Fruit fly (Drosophila melanogaster) whole organism, embryonic: Measurements from ENCODE around the gene Chro.
A peak's percentile ranks its signal among the peaks of the same experiment; 100 is the strongest.

Experiments
- Blimp-1 ChIP-seq: fragments of 200-800 bp; sonication (Bioruptor generic); optimal IDR thresholded peaks from 3 replicates; lab custom pipeline; 2018; ENCODE audit warnings: missing biosample characterization, missing genetic modification characterization, mild to moderate bottlenecking, moderate library complexity, missing genetic modification reagents
- Bteb2 ChIP-seq: fragments of 200-800 bp; sonication (Bioruptor generic); optimal IDR thresholded peaks from 2 replicates; lab custom pipeline; 2016; ENCODE audit warnings: missing biosample characterization, missing genetic modification characterization
- CG10267 ChIP-seq: fragments of 200-800 bp; sonication (Bioruptor generic); optimal IDR thresholded peaks from 2 replicates; lab custom pipeline; 2018; ENCODE audit warnings: missing biosample characterization, mild to moderate bottlenecking, missing genetic modification characterization, moderate library complexity
- CG12391 ChIP-seq: fragments of 200-800 bp; sonication (Bioruptor generic); optimal IDR thresholded peaks from 3 replicates; lab custom pipeline; 2018; ENCODE audit warnings: missing biosample characterization, mild to moderate bottlenecking, missing genetic modification characterization, moderate library complexity
- CG12769 ChIP-seq: fragments of 200-800 bp; sonication (Bioruptor generic); optimal IDR thresholded peaks from 2 replicates; lab custom pipeline; 2019; ENCODE audit warnings: missing biosample characterization, mild to moderate bottlenecking, missing genetic modification characterization, moderate library complexity
- CG13424 ChIP-seq: fragments of 200-800 bp; sonication (Bioruptor generic); optimal IDR thresholded peaks from 2 replicates; lab custom pipeline; 2019; ENCODE audit warnings: missing biosample characterization, mild to moderate bottlenecking, missing genetic modification characterization, moderate library complexity
- CG13894 ChIP-seq: fragments of 200-800 bp; sonication (Bioruptor generic); optimal IDR thresholded peaks from 3 replicates; lab custom pipeline; 2018; ENCODE audit warnings: missing biosample characterization, mild to moderate bottlenecking, missing genetic modification characterization, moderate library complexity
- CG14441 ChIP-seq: fragments of 200-800 bp; sonication (Bioruptor generic); IDR thresholded peaks from 2 replicates; pipeline ENCODE4 v1.3.6; 2022; ENCODE audit warnings: missing biosample characterization, missing genetic modification characterization
- CG15479 ChIP-seq: fragments of 200-800 bp; sonication (Bioruptor generic); optimal IDR thresholded peaks from 3 replicates; lab custom pipeline; 2019; ENCODE audit warnings: missing biosample characterization, mild to moderate bottlenecking, missing genetic modification characterization, moderate library complexity
- CG15696 ChIP-seq: fragments of 200-800 bp; sonication (Bioruptor generic); optimal IDR thresholded peaks from 2 replicates; lab custom pipeline; 2019; ENCODE audit warnings: missing biosample characterization, mild to moderate bottlenecking, missing genetic modification characterization, moderate library complexity
- CG16779 ChIP-seq: fragments of 200-800 bp; sonication (Bioruptor generic); IDR thresholded peaks from 2 replicates; pipeline ENCODE4 v1.3.6; 2022; ENCODE audit warnings: missing biosample characterization, missing genetic modification characterization
- CG17359 ChIP-seq: fragments of 200-800 bp; sonication (Bioruptor generic); optimal IDR thresholded peaks from 3 replicates; lab custom pipeline; 2018; ENCODE audit warnings: missing biosample characterization, mild to moderate bottlenecking, missing genetic modification characterization, moderate library complexity
- CG17361 ChIP-seq: fragments of 200-800 bp; sonication (Bioruptor generic); IDR thresholded peaks from 3 replicates; pipeline ENCODE4 v1.3.6; 2022; ENCODE audit warnings: missing biosample characterization, missing genetic modification characterization
- CG31441 ChIP-seq: fragments of 200-800 bp; sonication (Bioruptor generic); IDR thresholded peaks from 2 replicates; pipeline ENCODE4 v1.3.6; 2022; ENCODE audit warnings: missing biosample characterization, missing genetic modification characterization
- CG32767 ChIP-seq: fragments of 200-800 bp; sonication (Bioruptor generic); IDR thresholded peaks from 2 replicates; pipeline ENCODE4 v1.3.6; 2022; ENCODE audit warnings: missing biosample characterization, missing genetic modification characterization
- CG7786 ChIP-seq: fragments of 200-800 bp; sonication (Bioruptor generic); optimal IDR thresholded peaks from 2 replicates; lab custom pipeline; 2016; ENCODE audit warnings: missing biosample characterization, missing genetic modification characterization
- CG7839 ChIP-seq: fragments of 200-800 bp; sonication (Bioruptor generic); optimal IDR thresholded peaks from 3 replicates; lab custom pipeline; 2018; ENCODE audit warnings: missing biosample characterization, mild to moderate bottlenecking, missing genetic modification characterization, moderate library complexity
- CG9609 ChIP-seq: fragments of 200-800 bp; sonication (Bioruptor generic); optimal IDR thresholded peaks from 3 replicates; lab custom pipeline; 2016; ENCODE audit warnings: missing biosample characterization, missing genetic modification characterization
- D19A ChIP-seq: fragments of 200-800 bp; optimal IDR thresholded peaks from 3 replicates; lab custom pipeline; 2019; ENCODE audit warnings: missing biosample characterization, mild to moderate bottlenecking, missing genetic modification characterization, moderate library complexity
- Max ChIP-seq: fragments of 200-800 bp; sonication (Bioruptor generic); optimal IDR thresholded peaks from 2 replicates; lab custom pipeline; 2016; ENCODE audit warnings: missing biosample characterization, mild to moderate bottlenecking, missing genetic modification characterization
- Med ChIP-seq: fragments of 200-800 bp; sonication (Bioruptor generic); peaks from one replicate; lab custom pipeline; 2016; ENCODE audit warnings: missing biosample characterization, missing genetic modification characterization, mild to moderate bottlenecking, inconsistent platforms, moderate library complexity
- Nf-YB ChIP-seq: fragments of 200-800 bp; sonication (Bioruptor generic); optimal IDR thresholded peaks from 3 replicates; lab custom pipeline; 2019; ENCODE audit warnings: missing biosample characterization, mild to moderate bottlenecking, missing genetic modification characterization, moderate library complexity
- NfI ChIP-seq: fragments of 200-800 bp; sonication (Bioruptor generic); optimal IDR thresholded peaks from 3 replicates; lab custom pipeline; 2018; ENCODE audit warnings: missing biosample characterization, mild to moderate bottlenecking, missing genetic modification characterization, moderate library complexity
- Ssrp ChIP-seq: fragments of 200-800 bp; sonication (Bioruptor generic); optimal IDR thresholded peaks from 2 replicates; lab custom pipeline; 2018; ENCODE audit warnings: missing biosample characterization, mild to moderate bottlenecking, missing genetic modification characterization, moderate library complexity
- Trl ChIP-seq, 3 experiments: fragments of >200 bp in 2 of 3; fragments of 200-800 bp in 1 of 3; sonication (Bioruptor generic) in 1 of 3; optimal IDR thresholded peaks; 2 replicates in 1 of 3; 3 replicates in 2 of 3; lab custom pipeline; 2016 to 2017; ENCODE audit warnings: missing biosample characterization in 1 of 3, missing genetic modification characterization in 1 of 3
- ara ChIP-seq: fragments of 200-800 bp; sonication (Bioruptor generic); IDR thresholded peaks from 2 replicates; pipeline ENCODE4 v1.3.6; 2022; ENCODE audit warnings: missing biosample characterization, missing genetic modification characterization
- chinmo ChIP-seq: fragments of 200-800 bp; sonication (Bioruptor generic); IDR thresholded peaks from 4 replicates; pipeline ENCODE4 v1.3.6; 2022; ENCODE audit warnings: missing biosample characterization, missing genetic modification characterization; ENCODE audit not compliant: partially characterized antibody
- crol ChIP-seq: fragments of 200-800 bp; sonication (Bioruptor generic); IDR thresholded peaks from 2 replicates; pipeline ENCODE4 v1.3.6; 2022; ENCODE audit warnings: missing biosample characterization, missing genetic modification characterization
- dmrt99B ChIP-seq: fragments of 200-800 bp; sonication (Bioruptor generic); optimal IDR thresholded peaks from 2 replicates; lab custom pipeline; 2018; ENCODE audit warnings: missing biosample characterization, mild to moderate bottlenecking, missing genetic modification characterization, moderate library complexity
- gfzf ChIP-seq: fragments of 200-800 bp; sonication (Bioruptor generic); optimal IDR thresholded peaks from 2 replicates; lab custom pipeline; 2016; ENCODE audit warnings: missing biosample characterization, mild to moderate bottlenecking, missing genetic modification characterization, moderate library complexity
- h ChIP-seq: fragments of >200 bp; optimal IDR thresholded peaks from 2 replicates; lab custom pipeline; 2017
- hb ChIP-seq: fragments of 200-800 bp; sonication (Bioruptor generic); IDR thresholded peaks from 3 replicates; pipeline ENCODE4 v1.3.6; 2022; ENCODE audit warnings: missing biosample characterization, missing genetic modification characterization; ENCODE audit not compliant: partially characterized antibody
- lov ChIP-seq, 2 experiments: fragments of 200-800 bp in 1 of 2; fragments of >200 bp in 1 of 2; sonication (Bioruptor generic) in 1 of 2; IDR thresholded peaks in 1 of 2; optimal IDR thresholded peaks in 1 of 2; 2 replicates in 1 of 2; 3 replicates in 1 of 2; pipeline versions ENCODE4 v1.3.6 to Lab custom; 2017 to 2022; ENCODE audit warnings: missing biosample characterization in 1 of 2, missing genetic modification characterization in 1 of 2
- mld ChIP-seq: fragments of 200-800 bp; sonication (Bioruptor generic); IDR thresholded peaks from 3 replicates; pipeline ENCODE4 v1.3.6; 2022; ENCODE audit warnings: missing biosample characterization, missing genetic modification characterization; ENCODE audit not compliant: partially characterized antibody
- nmo ChIP-seq: fragments of 200-800 bp; sonication (Bioruptor generic); optimal IDR thresholded peaks from 2 replicates; lab custom pipeline; 2018; ENCODE audit warnings: missing biosample characterization, mild to moderate bottlenecking, missing genetic modification characterization, moderate library complexity
- phol ChIP-seq: fragments of 200-800 bp; sonication (Bioruptor generic); optimal IDR thresholded peaks from 3 replicates; lab custom pipeline; 2018; ENCODE audit warnings: missing biosample characterization, mild to moderate bottlenecking, missing genetic modification characterization, moderate library complexity
- tup ChIP-seq: fragments of 200-800 bp; sonication (Bioruptor generic); optimal IDR thresholded peaks from 2 replicates; lab custom pipeline; 2016; ENCODE audit warnings: missing biosample characterization, mild to moderate bottlenecking, missing genetic modification characterization, moderate library complexity
- vnd ChIP-seq: fragments of 200-800 bp; sonication (Bioruptor generic); IDR thresholded peaks from 3 replicates; pipeline ENCODE4 v1.3.6; 2022; ENCODE audit warnings: missing biosample characterization, missing genetic modification characterization; ENCODE audit not compliant: partially characterized antibody
- wdn ChIP-seq: fragments of 200-800 bp; sonication (Bioruptor generic); IDR thresholded peaks from 2 replicates; pipeline ENCODE4 v1.3.6; 2022; ENCODE audit warnings: missing biosample characterization, missing genetic modification characterization
- yki ChIP-seq: fragments of >200 bp; optimal IDR thresholded peaks from 3 replicates; lab custom pipeline; 2018
- zfh1 ChIP-seq: fragments of 200-800 bp; sonication (Bioruptor generic); IDR thresholded peaks from 3 replicates; pipeline ENCODE4 v1.3.6; 2022; ENCODE audit warnings: missing biosample characterization, missing genetic modification characterization

Chro gene

dm6 chr3L:22883649-22884048, 4.9 kb upstream of the Chro start (continued):
- TF ChIP-seq CG10267: peak; percentile 12
- peak; percentile 9 for TF ChIP-seq CG13424 (tag; lab: Kevin White, UChicago)
- 0 out of 3 replicates have a peak, but pooled peaks have one; percentile 22 for TF ChIP-seq CG17361 (GFP tag; lab: Robert Waterston, UW)
- no peak for TF ChIP-seq CG32767 (GFP tag; lab: Robert Waterston, UW)
- TF ChIP-seq Trl (optimal IDR thresholded peaks at IDR 0.05; lab: Kevin White, UChicago): no peak
- TF ChIP-seq Trl (GFP tag; optimal IDR thresholded peaks at IDR 0.05; lab: Kevin White, UChicago): no peak
- no peak for TF ChIP-seq lov (optimal IDR thresholded peaks at IDR 0.05; lab: Kevin White, UChicago)
- peak; percentile 10; the same call in 1 of the 3 replicates for TF ChIP-seq lov (GFP tag; IDR thresholded peaks at IDR 0.05; lab: Robert Waterston, UW)
- TF ChIP-seq CG31441 (GFP tag; lab: Robert Waterston, UW): peak; percentile 46
- no peak for TF ChIP-seq CG15479 (GFP tag; lab: Kevin White, UChicago)
- no peak for TF ChIP-seq CG15696 (tag; lab: Kevin White, UChicago)
- TF ChIP-seq Ssrp (tag; lab: Kevin White, UChicago): peak; percentile 5
- peak; percentile 91 for TF ChIP-seq D19A (tag; lab: Kevin White, UChicago)
- TF ChIP-seq Blimp-1: peak; percentile 9
- TF ChIP-seq tup (GFP tag; lab: Kevin White, UChicago): no peak
- TF ChIP-seq zfh1 (GFP tag; lab: Robert Waterston, UW): 0 out of 3 replicates have a peak, but pooled peaks have one; percentile 22
- peak; percentile 5 for TF ChIP-seq CG12391 (tag; lab: Kevin White, UChicago)
- TF ChIP-seq CG17359 (tag; lab: Kevin White, UChicago): peak; percentile 5
- TF ChIP-seq phol (tag; lab: Kevin White, UChicago): peak; percentile 22
- no peak for TF ChIP-seq CG9609
- TF ChIP-seq gfzf (GFP tag; lab: Kevin White, UChicago): no peak
- peak; percentile 27 for TF ChIP-seq nmo
- no peak for TF ChIP-seq wdn (GFP tag; lab: Robert Waterston, UW)
- TF ChIP-seq dmrt99B (tag; lab: Kevin White, UChicago): peak; percentile 16

dm6 chr3L:22880914-22881313, 2.1 kb upstream of the Chro start, which contains the start of gene slif:
TSS of gene slif (plus strand) at chr3L:22881045.
- TF ChIP-seq CG12769 (tag; lab: Kevin White, UChicago): peak; percentile 53
- no peak for TF ChIP-seq CG7786
- TF ChIP-seq hb (GFP tag; lab: Robert Waterston, UW): no peak
- no peak for TF ChIP-seq NfI (GFP tag; lab: Kevin White, UChicago)
- peak; percentile 73 for TF ChIP-seq Med (GFP tag; lab: Kevin White, UChicago)
- TF ChIP-seq CG14441 (GFP tag; lab: Robert Waterston, UW): no peak
- TF ChIP-seq crol (GFP tag; lab: Robert Waterston, UW): no peak
- TF ChIP-seq yki (lab: Kevin White, UChicago): no peak
- no peak for TF ChIP-seq vnd (GFP tag; lab: Robert Waterston, UW)
- 0 out of 2 replicates have a peak, but pooled peaks have one; percentile 23 for TF ChIP-seq CG16779 (GFP tag; lab: Robert Waterston, UW)
- no peak for TF ChIP-seq Nf-YB (GFP tag; lab: Kevin White, UChicago)
- TF ChIP-seq chinmo (GFP tag; lab: Robert Waterston, UW): peak; percentile 83; the same call in 2 of the 4 replicates
- no peak for TF ChIP-seq Max (GFP tag; lab: Kevin White, UChicago)
- TF ChIP-seq h (lab: Kevin White, UChicago): no peak
- TF ChIP-seq CG7839 (tag; lab: Kevin White, UChicago): no peak
- no peak for TF ChIP-seq Trl (optimal IDR thresholded peaks at IDR 0.05; lab: Kevin White, UChicago)
- TF ChIP-seq Trl (GFP tag; optimal IDR thresholded peaks at IDR 0.05; lab: Kevin White, UChicago): no peak
- no peak for TF ChIP-seq ara (GFP tag; lab: Robert Waterston, UW)
- no peak for TF ChIP-seq Bteb2 (GFP tag; lab: Kevin White, UChicago)
- TF ChIP-seq CG13894: peak; percentile 40
- TF ChIP-seq mld: no peak
